Worm (Caenorhabditis elegans) whole organism, L4/young adult: ENCODE measurements around the gene T05A7.6.

Experiments used
- W03F9.2 ChIP-seq: fragments of 150-350 bp; optimal IDR thresholded peaks from 2 replicates; lab custom pipeline; 2014; ENCODE audit warnings: missing biosample characterization, missing genetic modification characterization
- dao-5 ChIP-seq: sonication (generic microtip); optimal IDR thresholded peaks from 2 replicates; lab custom pipeline; 2016; ENCODE audit warnings: missing genotype, missing genetic modification characterization, moderate library complexity, missing compliant biosample characterization
- him-1 ChIP-seq: sonication (generic microtip); optimal IDR thresholded peaks from 2 replicates; lab custom pipeline; 2016; ENCODE audit warnings: missing genotype, missing genetic modification reagents, missing genetic modification characterization, missing compliant biosample characterization

Gene T05A7.6

ce11 chrII:4655834-4656233, 15.8 kb downstream of the T05A7.6 start, which contains the start of gene fut-6:
Gene fut-6 (minus strand): TSS chrII:4655934.
- TF ChIP-seq him-1 (tag; lab: Kevin White, UChicago) (no peak), W03F9.2 (no peak), dao-5 (tag; lab: Kevin White, UChicago) (no peak)

- TF ChIP-seq W03F9.2, result no peak
- no peak for TF ChIP-seq dao-5 (tag; lab: Kevin White, UChicago)
- TF ChIP-seq him-1 (tag; lab: Kevin White, UChicago), result no peak
Measured at ce11 chrII:4650072-4650471, 21.5 kb downstream of the T05A7.6 start.

ce11 chrII:4648785-4649184, 22.8 kb downstream of the T05A7.6 start, which contains the start of gene lgc-27:
Gene lgc-27 (plus strand): TSS chrII:4649085.
- TF ChIP-seq dao-5 (tag; lab: Kevin White, UChicago) (no peak), W03F9.2 (no peak), him-1 (tag; lab: Kevin White, UChicago) (no peak)

- no peak for TF ChIP-seq W03F9.2
- TF ChIP-seq him-1 (tag; lab: Kevin White, UChicago), result no peak
- TF ChIP-seq dao-5 (tag; lab: Kevin White, UChicago), result no peak
Measured at ce11 chrII:4640748-4641147, 30.8 kb downstream of the T05A7.6 start.

- no peak for TF ChIP-seq W03F9.2
- no peak for TF ChIP-seq him-1 (tag; lab: Kevin White, UChicago)
- no peak for TF ChIP-seq dao-5 (tag; lab: Kevin White, UChicago)
Measured at ce11 chrII:4638891-4639290, 32.7 kb downstream of the T05A7.6 start.

- no peak for TF ChIP-seq dao-5 (tag; lab: Kevin White, UChicago)
- no peak for TF ChIP-seq W03F9.2
- TF ChIP-seq him-1 (tag; lab: Kevin White, UChicago), result no peak
Measured at ce11 chrII:4638241-4638640, 33.4 kb downstream of the T05A7.6 start, which contains the start of gene che-10. Gene che-10 (minus strand): TSS chrII:4638341.

ce11 chrII:4631479-4631878, 40.1 kb downstream of the T05A7.6 start:
- TF ChIP-seq dao-5 (tag; lab: Kevin White, UChicago), result no peak
- no peak for TF ChIP-seq W03F9.2
- TF ChIP-seq him-1 (tag; lab: Kevin White, UChicago), result no peak

ce11 chrII:4626606-4627005, 45.0 kb downstream of the T05A7.6 start, which contains the start of gene F35D11.1:
Gene F35D11.1 (plus strand): TSS chrII:4626906.
- TF ChIP-seq W03F9.2, result no peak
- TF ChIP-seq dao-5 (tag; lab: Kevin White, UChicago), result no peak
- no peak for TF ChIP-seq him-1 (tag; lab: Kevin White, UChicago)

ce11 chrII:4621650-4622049, 49.9 kb downstream of the T05A7.6 start, which contains the start of gene clec-139:
Gene clec-139 (minus strand): TSS chrII:4621750.
- TF ChIP-seq dao-5 (tag; lab: Kevin White, UChicago), result no peak
- TF ChIP-seq W03F9.2, result no peak
- TF ChIP-seq him-1 (tag; lab: Kevin White, UChicago), result no peak

ce11 chrII:4619700-4620099, 51.9 kb downstream of the T05A7.6 start, which contains the start of gene clec-138:
Gene clec-138 (minus strand): TSS chrII:4619800.
- no peak for TF ChIP-seq W03F9.2
- TF ChIP-seq him-1 (tag; lab: Kevin White, UChicago), result no peak
- TF ChIP-seq dao-5 (tag; lab: Kevin White, UChicago), result no peak
